Worm (Caenorhabditis elegans) whole organism, L2 larva: ENCODE results near the gene unc-41.

Source experiments
- C34F6.9 ChIP-seq: fragments of 150-350 bp; optimal IDR thresholded peaks from 2 replicates; lab custom pipeline; 2014; ENCODE audit warnings: missing biosample characterization, missing genetic modification characterization
- R02D3.7 ChIP-seq: fragments of 150-350 bp; optimal IDR thresholded peaks from 2 replicates; lab custom pipeline; 2014; ENCODE audit warnings: missing biosample characterization, missing genetic modification characterization
- Y55F3AM.14 ChIP-seq: fragments of 200-800 bp; sonication (Bioruptor generic); optimal IDR thresholded peaks from 2 replicates; lab custom pipeline; 2018; ENCODE audit warnings: mild to moderate bottlenecking, missing genetic modification characterization, missing compliant biosample characterization
- ZK546.5 ChIP-seq: sonication (generic microtip); optimal IDR thresholded peaks from 2 replicates; lab custom pipeline; 2017; ENCODE audit warnings: missing biosample characterization, missing genetic modification characterization
- blmp-1 ChIP-seq: sonication (generic microtip); optimal IDR thresholded peaks from 2 replicates; lab custom pipeline; 2017; ENCODE audit warnings: missing genetic modification characterization, mild to moderate bottlenecking, missing compliant biosample characterization, antibody characterized with exemption, moderate library complexity; ENCODE audit not compliant: insufficient read depth
- ceh-82 ChIP-seq: fragments of 150-350 bp; optimal IDR thresholded peaks from 2 replicates; lab custom pipeline; 2014; ENCODE audit warnings: missing biosample characterization, missing genetic modification characterization
- crh-2 ChIP-seq: sonication (generic microtip); optimal IDR thresholded peaks from 2 replicates; lab custom pipeline; 2017; ENCODE audit warnings: missing biosample characterization, missing genetic modification characterization
- fos-1 ChIP-seq: fragments of 150-350 bp; optimal IDR thresholded peaks from 2 replicates; lab custom pipeline; 2014; ENCODE audit warnings: missing biosample characterization, missing genetic modification characterization
- gmeb-1 ChIP-seq: fragments of 150-350 bp; optimal IDR thresholded peaks from 2 replicates; lab custom pipeline; 2014; ENCODE audit warnings: missing biosample characterization, missing genetic modification characterization
- lin-11 ChIP-seq: fragments of 150-350 bp; sonication (generic microtip); optimal IDR thresholded peaks from 2 replicates; lab custom pipeline; 2014; ENCODE audit warnings: missing biosample characterization, missing genetic modification characterization, inconsistent platforms, mixed read lengths
- lin-13 ChIP-seq: fragments of 150-350 bp; optimal IDR thresholded peaks from 2 replicates; lab custom pipeline; 2014; ENCODE audit warnings: missing biosample characterization, missing genetic modification reagents, missing genetic modification characterization
- lin-39 ChIP-seq: fragments of 150-350 bp; optimal IDR thresholded peaks from 2 replicates; lab custom pipeline; 2014; ENCODE audit warnings: missing biosample characterization, missing genetic modification reagents, missing genetic modification characterization
- lsy-2 ChIP-seq, 2 experiments: fragments of 150-350 bp in 1 of 2; sonication (generic microtip) in 1 of 2; optimal IDR thresholded peaks; 2 replicates each; lab custom pipeline; 2014 to 2017; ENCODE audit warnings: missing biosample characterization in 2 of 2, missing genetic modification characterization in 2 of 2
- mdl-1 ChIP-seq, 2 experiments: fragments of 150-350 bp in 1 of 2; sonication (generic microtip) in 1 of 2; optimal IDR thresholded peaks; 2 replicates each; lab custom pipeline; 2017; ENCODE audit warnings: missing biosample characterization in 2 of 2, missing genetic modification characterization in 2 of 2
- nhr-10 ChIP-seq: sonication (generic microtip); optimal IDR thresholded peaks from 2 replicates; lab custom pipeline; 2017; ENCODE audit warnings: missing biosample characterization, missing genetic modification characterization
- nhr-12 ChIP-seq: fragments of 150-350 bp; optimal IDR thresholded peaks from 2 replicates; lab custom pipeline; 2014; ENCODE audit warnings: missing biosample characterization, missing genetic modification characterization
- nhr-129 ChIP-seq: fragments of 150-350 bp; optimal IDR thresholded peaks from 2 replicates; lab custom pipeline; 2014; ENCODE audit warnings: missing biosample characterization, missing genetic modification characterization
- nhr-21 ChIP-seq: fragments of 150-350 bp; optimal IDR thresholded peaks from 2 replicates; lab custom pipeline; 2014; ENCODE audit warnings: missing biosample characterization, missing genetic modification characterization
- nhr-23 ChIP-seq: fragments of 150-350 bp; optimal IDR thresholded peaks from 2 replicates; lab custom pipeline; 2014; ENCODE audit warnings: missing biosample characterization, missing genetic modification reagents, missing genetic modification characterization
- nhr-237 ChIP-seq: fragments of 150-350 bp; optimal IDR thresholded peaks from 2 replicates; lab custom pipeline; 2014; ENCODE audit warnings: missing biosample characterization, missing genetic modification characterization
- nhr-25 ChIP-seq: fragments of 150-350 bp; sonication (generic microtip); optimal IDR thresholded peaks from 3 replicates; lab custom pipeline; 2014; ENCODE audit warnings: missing biosample characterization, missing genetic modification characterization
- nhr-6 ChIP-seq: fragments of 150-350 bp; optimal IDR thresholded peaks from 2 replicates; lab custom pipeline; 2014; ENCODE audit warnings: missing biosample characterization, missing genetic modification characterization
- nhr-77 ChIP-seq: fragments of 150-350 bp; optimal IDR thresholded peaks from 2 replicates; lab custom pipeline; 2014; ENCODE audit warnings: missing biosample characterization, missing genetic modification characterization
- peb-1 ChIP-seq: fragments of 150-350 bp; optimal IDR thresholded peaks from 2 replicates; lab custom pipeline; 2014; ENCODE audit warnings: missing biosample characterization, missing genetic modification characterization
- sem-4 ChIP-seq: fragments of 150-350 bp; optimal IDR thresholded peaks from 2 replicates; lab custom pipeline; 2014; ENCODE audit warnings: missing biosample characterization, missing genetic modification reagents, missing genetic modification characterization
- skn-1 ChIP-seq: sonication (generic microtip); optimal IDR thresholded peaks from 2 replicates; lab custom pipeline; 2017; ENCODE audit warnings: missing biosample characterization, missing genetic modification characterization
- sma-3 ChIP-seq: sonication (generic microtip); optimal IDR thresholded peaks from 2 replicates; lab custom pipeline; 2016; ENCODE audit warnings: missing genetic modification reagents, missing genetic modification characterization, missing compliant biosample characterization
- sma-9 ChIP-seq, 2 experiments: fragments of 150-350 bp in 1 of 2; sonication (generic microtip) in 1 of 2; optimal IDR thresholded peaks; 2 replicates each; lab custom pipeline; 2014 to 2016; ENCODE audit warnings: missing genetic modification characterization in 2 of 2, mild to moderate bottlenecking in 1 of 2, missing biosample characterization in 1 of 2, missing compliant biosample characterization in 1 of 2, missing genetic modification reagents in 1 of 2, moderate library complexity in 1 of 2
- unc-39 ChIP-seq: fragments of 150-350 bp; optimal IDR thresholded peaks from 2 replicates; lab custom pipeline; 2014; ENCODE audit warnings: missing biosample characterization, missing genetic modification characterization
- unc-55 ChIP-seq: fragments of 150-350 bp; sonication (generic microtip); optimal IDR thresholded peaks from 3 replicates; lab custom pipeline; 2014; ENCODE audit warnings: missing biosample characterization, missing genetic modification reagents, missing genetic modification characterization
- unc-62 ChIP-seq: fragments of 150-350 bp; optimal IDR thresholded peaks from 2 replicates; lab custom pipeline; 2014; ENCODE audit warnings: missing biosample characterization, missing genetic modification reagents, missing genetic modification characterization
- zag-1 ChIP-seq: fragments of 150-350 bp; optimal IDR thresholded peaks from 2 replicates; lab custom pipeline; 2014; ENCODE audit warnings: missing biosample characterization, missing genetic modification characterization
- ztf-4 ChIP-seq: fragments of 150-350 bp; optimal IDR thresholded peaks from 2 replicates; lab custom pipeline; 2014; ENCODE audit warnings: missing biosample characterization, missing genetic modification characterization

Gene unc-41

DNA sequence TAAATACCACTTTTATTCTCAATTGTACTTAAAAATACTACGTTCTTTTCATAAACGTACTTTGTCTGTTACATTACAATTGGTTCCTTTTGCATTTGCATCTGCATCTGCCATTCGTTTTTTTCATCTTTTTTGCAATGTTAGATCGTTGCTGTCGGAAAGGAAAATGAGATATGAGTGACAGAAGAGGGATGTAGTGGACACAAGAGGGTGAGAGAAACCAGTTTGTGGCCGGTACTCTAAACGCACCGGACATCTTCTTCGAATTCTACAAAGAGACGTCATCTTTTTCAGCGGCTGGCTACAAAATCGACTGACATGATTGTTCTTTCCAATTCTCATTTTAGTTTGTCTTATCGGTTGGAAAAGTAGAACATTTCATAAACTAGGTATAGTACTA is 26.7 kb upstream of the unc-41 start:
- TF ChIP-seq lsy-2 (tag; optimal IDR thresholded peaks at IDR 0.05; lab: Kevin White, UChicago) = no peak
- no peak for TF ChIP-seq ZK546.5 (tag; lab: Kevin White, UChicago)
- peak; percentile 41 for TF ChIP-seq nhr-6
- TF ChIP-seq nhr-129 (tag; lab: Kevin White, UChicago) = peak; percentile 12
- no peak for TF ChIP-seq Y55F3AM.14
- TF ChIP-seq ztf-4 (tag; lab: Kevin White, UChicago) = no peak
- peak; percentile 38 for TF ChIP-seq crh-2
- TF ChIP-seq nhr-10 (tag; lab: Kevin White, UChicago) = no peak
- peak; percentile 52 for TF ChIP-seq sma-9 (GFP tag; optimal IDR thresholded peaks at IDR 0.05; lab: Kevin White, UChicago)
- no peak for TF ChIP-seq sma-9 (tag; optimal IDR thresholded peaks at IDR 0.05; lab: Kevin White, UChicago)
- no peak for TF ChIP-seq ceh-82 (tag; lab: Kevin White, UChicago)
- TF ChIP-seq blmp-1 = peak; percentile 55
- TF ChIP-seq nhr-25 (tag; lab: Kevin White, UChicago) = peak; percentile 60
- TF ChIP-seq lin-13 (GFP tag; lab: Kevin White, UChicago) = no peak

DNA sequence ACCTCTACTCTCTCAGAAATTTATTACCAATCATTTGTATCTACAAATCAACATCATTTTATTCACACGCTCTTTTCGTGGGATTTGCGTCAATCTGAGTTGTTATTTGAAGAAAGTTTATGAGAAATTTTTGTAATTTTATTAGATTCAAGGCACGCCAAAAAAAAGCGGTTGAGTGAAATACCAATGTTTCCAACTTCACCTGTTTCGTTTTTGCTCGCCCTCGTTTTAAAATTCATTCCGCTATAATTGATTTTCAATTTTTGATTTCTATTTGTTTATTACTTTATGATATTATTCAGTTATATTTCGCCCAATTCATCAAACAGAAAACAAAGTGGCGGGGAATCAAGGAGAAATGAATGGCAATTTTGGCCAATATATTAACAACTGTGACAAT is 24.7 kb upstream of the unc-41 start, which contains the start of gene K08H10.10:
TSS of gene K08H10.10 (plus strand) at position 301 of the 400 bp plus-strand sequence.
- TF ChIP-seq nhr-23 (tag; lab: Kevin White, UChicago) (no peak), nhr-21 (tag; lab: Kevin White, UChicago) (no peak), ztf-4 (tag; lab: Kevin White, UChicago) (no peak), lsy-2 (tag; optimal IDR thresholded peaks at IDR 0.05; lab: Kevin White, UChicago) (no peak), crh-2 (no peak), peb-1 (no peak), zag-1 (tag; lab: Kevin White, UChicago) (no peak)

DNA sequence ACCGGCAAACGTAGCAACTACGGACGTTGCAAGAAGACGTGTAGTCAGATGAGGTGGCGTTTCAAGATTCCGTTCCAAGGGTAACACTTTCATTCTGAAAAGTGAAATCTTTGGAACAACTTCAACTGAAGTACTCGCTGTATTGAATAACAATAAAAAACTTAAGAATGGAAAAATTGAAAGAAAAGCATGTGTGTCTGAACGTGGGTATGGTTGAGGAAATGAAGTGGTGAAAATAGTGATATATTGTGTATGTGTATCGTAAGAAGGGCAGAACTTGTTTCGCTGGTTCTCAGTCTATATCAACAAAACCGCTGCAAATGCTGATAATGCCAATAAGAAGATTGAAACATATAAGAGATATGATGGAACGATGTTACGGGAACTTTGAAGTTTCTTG is 19.8 kb upstream of the unc-41 start, which contains the start of gene K08H10.6:
TSS of gene K08H10.6 (minus strand) at position 101 of the 400 bp plus-strand sequence.
- no peak for TF ChIP-seq blmp-1
- TF ChIP-seq mdl-1 (tag; optimal IDR thresholded peaks at IDR 0.05; lab: Kevin White, UChicago) = no peak
- TF ChIP-seq gmeb-1 (tag; lab: Kevin White, UChicago) = no peak
- TF ChIP-seq sem-4 (tag; lab: Kevin White, UChicago) = no peak
- no peak for TF ChIP-seq unc-62 (GFP tag; lab: Kevin White, UChicago)
- TF ChIP-seq ZK546.5 (tag; lab: Kevin White, UChicago) = no peak
- no peak for TF ChIP-seq fos-1 (tag; lab: Kevin White, UChicago)
- TF ChIP-seq sma-3 = no peak
- no peak for TF ChIP-seq nhr-10 (tag; lab: Kevin White, UChicago)
- TF ChIP-seq unc-55 (GFP tag; lab: Kevin White, UChicago) = no peak
- TF ChIP-seq unc-39 = no peak
- no peak for TF ChIP-seq skn-1 (tag; lab: Kevin White, UChicago)

DNA sequence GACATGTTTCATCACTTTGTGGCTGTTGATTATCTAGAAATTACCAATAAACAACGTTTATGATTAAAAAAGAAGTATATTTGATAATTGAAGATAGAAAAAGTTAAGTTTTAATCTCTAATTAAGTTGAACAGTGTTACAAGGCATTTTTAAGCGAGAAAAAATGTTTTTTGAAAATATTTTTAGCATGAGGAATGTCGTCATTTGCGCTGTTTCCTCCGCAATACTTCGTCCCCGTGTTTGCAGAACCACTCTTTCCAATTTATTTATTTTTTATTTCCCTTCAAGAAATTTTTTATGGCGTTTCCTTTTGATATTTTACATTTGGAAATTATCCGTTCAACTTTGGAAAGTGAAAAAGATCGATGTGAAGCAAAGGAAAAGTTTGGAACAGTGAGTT is 15.6 kb upstream of the unc-41 start, which contains the start of the genes rde-1 and trpp-6:
TSS of gene rde-1 (minus strand) at position 33 of the 400 bp plus-strand sequence.
TSS of gene trpp-6 (plus strand) at position 286 of the 400 bp plus-strand sequence.
- TF ChIP-seq C34F6.9 (tag; lab: Kevin White, UChicago) (peak; percentile 35), unc-55 (GFP tag; lab: Kevin White, UChicago) (peak; percentile 55), lin-39 (tag; lab: Kevin White, UChicago) (no peak), gmeb-1 (tag; lab: Kevin White, UChicago) (peak; percentile 15)

DNA sequence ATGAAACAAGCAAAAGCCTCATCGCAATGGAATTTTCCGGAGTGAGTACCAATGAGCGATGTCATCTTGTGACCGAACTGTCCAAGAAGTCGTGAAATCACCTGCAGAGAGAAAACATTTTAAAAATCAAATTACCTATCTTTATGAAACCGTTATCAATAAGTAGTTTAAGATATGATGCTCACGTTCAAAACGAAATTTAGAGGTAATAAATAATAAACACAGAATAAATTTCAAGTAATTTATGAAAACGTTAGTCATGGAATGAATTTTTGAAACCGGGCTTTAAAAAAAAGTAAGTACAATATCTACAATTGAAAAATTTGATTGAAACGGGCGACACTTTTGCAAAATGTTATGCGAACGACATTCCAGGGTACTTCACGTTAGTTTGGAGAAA is 11.7 kb upstream of the unc-41 start, which contains the start of gene C27H6.8:
TSS of gene C27H6.8 (minus strand) at position 101 of the 400 bp plus-strand sequence.
- TF ChIP-seq ztf-4 (tag; lab: Kevin White, UChicago) = no peak
- TF ChIP-seq lin-11 (tag; lab: Kevin White, UChicago) = no peak
- no peak for TF ChIP-seq zag-1 (tag; lab: Kevin White, UChicago)
- TF ChIP-seq unc-39 = no peak
- no peak for TF ChIP-seq fos-1 (tag; lab: Kevin White, UChicago)
- TF ChIP-seq unc-62 (GFP tag; lab: Kevin White, UChicago) = no peak
- no peak for TF ChIP-seq lin-13 (GFP tag; lab: Kevin White, UChicago)
- TF ChIP-seq nhr-25 (tag; lab: Kevin White, UChicago) = no peak
- no peak for TF ChIP-seq crh-2
- no peak for TF ChIP-seq R02D3.7 (tag; lab: Kevin White, UChicago)
- no peak for TF ChIP-seq lsy-2 (tag; optimal IDR thresholded peaks at IDR 0.05; lab: Kevin White, UChicago)
- TF ChIP-seq nhr-12 (tag; lab: Kevin White, UChicago) = no peak
- no peak for TF ChIP-seq nhr-237 (tag; lab: Kevin White, UChicago)
- TF ChIP-seq nhr-77 (tag; lab: Kevin White, UChicago) = no peak
- TF ChIP-seq, all 48 proteins: peak for 0
